Worm (Caenorhabditis elegans) whole organism, L1 larva: ENCODE results near the gene vps-45.

Experiments used
- aha-1 ChIP-seq: fragments of 150-350 bp; optimal IDR thresholded peaks from 2 replicates; lab custom pipeline; 2014; ENCODE audit warnings: missing biosample characterization, missing genetic modification characterization
- blmp-1 ChIP-seq: fragments of 150-350 bp; optimal IDR thresholded peaks from 2 replicates; lab custom pipeline; 2014; ENCODE audit warnings: missing biosample characterization, missing genetic modification characterization
- ceh-8 ChIP-seq: fragments of 200-800 bp; sonication (Bioruptor generic); optimal IDR thresholded peaks from 2 replicates; lab custom pipeline; 2018; ENCODE audit warnings: mild to moderate bottlenecking, missing genetic modification characterization, moderate library complexity, missing compliant biosample characterization
- ces-1 ChIP-seq: fragments of 150-350 bp; optimal IDR thresholded peaks from 2 replicates; lab custom pipeline; 2014; ENCODE audit warnings: missing biosample characterization, missing genetic modification reagents, missing genetic modification characterization
- dpl-1 ChIP-seq, 3 experiments: fragments of 150-350 bp in 2 of 3; sonication (generic microtip) in 1 of 3; optimal IDR thresholded peaks; 2 replicates each; lab custom pipeline; 2014 to 2017; ENCODE audit warnings: missing biosample characterization in 3 of 3, missing genetic modification characterization in 3 of 3, missing genetic modification reagents in 3 of 3
- elt-3 ChIP-seq, 6 experiments: fragments of 150-350 bp in 1 of 6; sonication (generic microtip); optimal IDR thresholded peaks; 2 replicates each; lab custom pipeline; 2017 to 2018; ENCODE audit warnings: missing biosample characterization in 6 of 6, missing genetic modification characterization in 6 of 6, inconsistent platforms in 1 of 6
- fkh-10 ChIP-seq: sonication (generic microtip); optimal IDR thresholded peaks from 2 replicates; lab custom pipeline; 2017; ENCODE audit warnings: missing biosample characterization, missing genetic modification reagents, missing genetic modification characterization
- jun-1 ChIP-seq: fragments of 150-350 bp; optimal IDR thresholded peaks from 2 replicates; lab custom pipeline; 2014; ENCODE audit warnings: missing biosample characterization, missing genetic modification reagents, missing genetic modification characterization
- lin-14 ChIP-seq: fragments of 200-800 bp; sonication (Bioruptor generic); optimal IDR thresholded peaks from 2 replicates; lab custom pipeline; 2018; ENCODE audit warnings: mild to moderate bottlenecking, missing genetic modification characterization, moderate library complexity, missing compliant biosample characterization
- lin-35 ChIP-seq, 2 experiments: fragments of 150-350 bp; optimal IDR thresholded peaks; 2 replicates each; lab custom pipeline; 2014; ENCODE audit warnings: missing biosample characterization in 2 of 2, missing genetic modification characterization in 2 of 2, missing genetic modification reagents in 2 of 2
- mab-9 ChIP-seq: fragments of 200-800 bp; sonication (Bioruptor generic); IDR thresholded peaks from 2 replicates; pipeline ENCODE4 v1.3.6; 2022; ENCODE audit warnings: missing genetic modification reagents, missing genetic modification characterization, missing compliant biosample characterization
- mdl-1 ChIP-seq, 2 experiments: fragments of 150-350 bp; optimal IDR thresholded peaks; 2 replicates each; lab custom pipeline; 2014 to 2017; ENCODE audit warnings: missing biosample characterization in 2 of 2, missing genetic modification characterization in 2 of 2, inconsistent platforms in 1 of 2
- nhr-237 ChIP-seq: fragments of 150-350 bp; optimal IDR thresholded peaks from 2 replicates; lab custom pipeline; 2014; ENCODE audit warnings: missing biosample characterization, missing genetic modification characterization
- nhr-76 ChIP-seq: sonication (generic microtip); optimal IDR thresholded peaks from 2 replicates; lab custom pipeline; 2017; ENCODE audit warnings: missing biosample characterization, missing genetic modification characterization
- nhr-84 ChIP-seq: sonication (generic microtip); optimal IDR thresholded peaks from 2 replicates; lab custom pipeline; 2017; ENCODE audit warnings: missing biosample characterization, missing genetic modification characterization
- nhr-90 ChIP-seq: sonication (generic microtip); optimal IDR thresholded peaks from 2 replicates; lab custom pipeline; 2016; ENCODE audit warnings: mild to moderate bottlenecking, missing genetic modification characterization, missing compliant biosample characterization; ENCODE audit not compliant: poor library complexity
- pax-3 ChIP-seq: fragments of 200-800 bp; sonication (Bioruptor generic); optimal IDR thresholded peaks from 2 replicates; lab custom pipeline; 2018; ENCODE audit warnings: mild to moderate bottlenecking, missing genetic modification characterization, moderate library complexity, missing compliant biosample characterization
- skn-1 ChIP-seq: fragments of 150-350 bp; optimal IDR thresholded peaks from 2 replicates; lab custom pipeline; 2014; ENCODE audit warnings: missing biosample characterization, missing genetic modification characterization
- swsn-7 ChIP-seq: sonication (generic microtip); optimal IDR thresholded peaks from 2 replicates; lab custom pipeline; 2016; ENCODE audit warnings: missing genetic modification characterization, missing compliant biosample characterization
- unc-130 ChIP-seq: fragments of 150-350 bp; optimal IDR thresholded peaks from 2 replicates; lab custom pipeline; 2017; ENCODE audit warnings: missing biosample characterization, missing genetic modification characterization, inconsistent platforms
- unc-30 ChIP-seq: sonication (generic microtip); optimal IDR thresholded peaks from 2 replicates; lab custom pipeline; 2017; ENCODE audit warnings: missing biosample characterization, missing genetic modification characterization
- unc-62 ChIP-seq: fragments of 150-350 bp; optimal IDR thresholded peaks from 2 replicates; lab custom pipeline; 2014; ENCODE audit warnings: missing biosample characterization, missing genetic modification reagents, missing genetic modification characterization

Gene vps-45

DNA sequence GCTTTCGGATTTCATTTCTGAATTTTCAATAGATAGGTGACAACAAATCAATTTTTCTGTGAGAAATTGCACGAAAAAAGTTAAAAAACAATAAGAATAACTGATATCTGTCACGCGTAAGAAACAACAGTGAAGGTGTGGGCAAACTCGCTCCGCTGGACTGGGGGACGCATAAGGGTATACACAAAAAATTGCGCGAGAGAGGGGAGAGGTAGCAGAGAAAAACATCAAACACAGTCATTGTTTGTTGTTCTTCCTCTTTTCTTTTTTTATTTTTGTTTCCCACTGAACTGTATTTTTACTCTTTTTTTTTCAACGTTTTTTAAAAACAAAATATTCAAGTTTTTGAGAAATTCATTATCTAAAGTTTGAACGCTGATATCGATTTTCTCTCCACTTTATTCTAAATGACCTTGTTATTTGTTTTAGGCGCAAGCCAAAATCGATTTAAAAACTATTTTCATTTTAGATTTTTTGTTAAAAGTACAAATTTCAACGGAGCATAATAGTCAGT is 50.1 kb downstream of the vps-45 start, which contains the start of the genes pifk-1 and tbc-11 (continued):
- peak; percentile 80 for TF ChIP-seq lin-14
- peak; percentile 85 for TF ChIP-seq skn-1 (tag; lab: Kevin White, UChicago)
- TF ChIP-seq blmp-1 (tag; lab: Kevin White, UChicago) = peak; percentile 67
- TF ChIP-seq ces-1 (GFP tag; lab: Kevin White, UChicago) = no peak
- no peak for TF ChIP-seq pax-3 (tag; lab: Kevin White, UChicago)
- TF ChIP-seq unc-130 (tag; lab: Kevin White, UChicago) = no peak
- peak in 1 of 2 experiments; percentile 37 for TF ChIP-seq mdl-1 (tag; optimal IDR thresholded peaks at IDR 0.05; lab: Kevin White, UChicago)
- no peak for TF ChIP-seq nhr-76 (tag; lab: Kevin White, UChicago)
- no peak for TF ChIP-seq nhr-84 (tag; lab: Kevin White, UChicago)
- no peak for TF ChIP-seq fkh-10 (GFP tag; lab: Kevin White, UChicago)
- peak; percentile 22 to 39 (median 27) for TF ChIP-seq dpl-1 (GFP tag; optimal IDR thresholded peaks at IDR 0.05; lab: Kevin White, UChicago)
- TF ChIP-seq aha-1 = no peak
- no peak for TF ChIP-seq jun-1
- no peak for TF ChIP-seq unc-62 (GFP tag; lab: Kevin White, UChicago)
- TF ChIP-seq lin-35 (GFP tag; optimal IDR thresholded peaks at IDR 0.05; lab: Kevin White, UChicago) = peak in 1 of 2 experiments; percentile 74
- TF ChIP-seq unc-30 = no peak
- TF ChIP-seq swsn-7 (tag; lab: Kevin White, UChicago) = peak; percentile 20
- TF ChIP-seq nhr-90 (tag; lab: Kevin White, UChicago) = peak; percentile 23
- no peak for TF ChIP-seq ceh-8 (GFP tag; lab: Kevin White, UChicago)
- TF ChIP-seq nhr-237 (tag; lab: Kevin White, UChicago) = peak; percentile 14
- TF ChIP-seq elt-3 (tag; optimal IDR thresholded peaks at IDR 0.05; lab: Kevin White, UChicago) = peak in 1 of 6 experiments; percentile 54
- no peak for TF ChIP-seq mab-9 (GFP tag; lab: Robert Waterston, UW)
